Fruit fly (Drosophila melanogaster) whole organism, prepupa: ENCODE measurements around the gene CG5191.

Experiments
- CG11762 ChIP-seq: fragments of 200-800 bp; sonication (Bioruptor generic); optimal IDR thresholded peaks from 3 replicates; lab custom pipeline; 2016; ENCODE audit warnings: missing biosample characterization, missing genetic modification characterization; ENCODE audit not compliant: insufficient read depth
- CG16779 ChIP-seq: fragments of 200-800 bp; sonication (Bioruptor generic); optimal IDR thresholded peaks from 3 replicates; lab custom pipeline; 2017; ENCODE audit warnings: missing biosample characterization, mild to moderate bottlenecking, missing genetic modification characterization
- CG32006 ChIP-seq: fragments of 200-800 bp; sonication (Bioruptor generic); optimal IDR thresholded peaks from 3 replicates; lab custom pipeline; 2017; ENCODE audit warnings: missing biosample characterization, mild to moderate bottlenecking, missing genetic modification characterization
- CG6163 ChIP-seq: fragments of 200-800 bp; sonication (Bioruptor generic); IDR thresholded peaks from 3 replicates; pipeline ENCODE4 v1.3.6; 2022; ENCODE audit warnings: missing biosample characterization, missing genetic modification characterization
- CG6276 ChIP-seq: fragments of 200-800 bp; sonication (Bioruptor generic); optimal IDR thresholded peaks from 2 replicates; lab custom pipeline; 2017; ENCODE audit warnings: missing biosample characterization, mild to moderate bottlenecking, missing genetic modification characterization
- CG6808 ChIP-seq: fragments of 200-800 bp; sonication (Bioruptor generic); optimal IDR thresholded peaks from 3 replicates; lab custom pipeline; 2017; ENCODE audit warnings: missing biosample characterization, missing genetic modification characterization, mild to moderate bottlenecking, moderate library complexity, missing genetic modification reagents
- CG6854 ChIP-seq: fragments of 200-800 bp; sonication (Bioruptor generic); optimal IDR thresholded peaks from 2 replicates; lab custom pipeline; 2017; ENCODE audit warnings: missing biosample characterization, mild to moderate bottlenecking, missing genetic modification characterization
- Eip93F ChIP-seq: fragments of 200-800 bp; sonication (Bioruptor generic); optimal IDR thresholded peaks from 2 replicates; lab custom pipeline; 2016; ENCODE audit warnings: missing biosample characterization, mild to moderate bottlenecking, missing genetic modification characterization
- Ets96B ChIP-seq: fragments of 200-800 bp; optimal IDR thresholded peaks from 2 replicates; lab custom pipeline; 2019; ENCODE audit warnings: missing biosample characterization, mild to moderate bottlenecking, missing genetic modification characterization, moderate library complexity
- Gug ChIP-seq: fragments of 200-800 bp; sonication (Bioruptor generic); IDR thresholded peaks from 2 replicates; pipeline ENCODE4 v1.3.6; 2022; ENCODE audit warnings: missing biosample characterization, missing genetic modification characterization
- Hr39 ChIP-seq: fragments of 200-800 bp; sonication (Bioruptor generic); optimal IDR thresholded peaks from 2 replicates; lab custom pipeline; 2016; ENCODE audit warnings: missing biosample characterization, missing genetic modification characterization
- fkh ChIP-seq: fragments of 200-800 bp; sonication (Bioruptor generic); optimal IDR thresholded peaks from 3 replicates; lab custom pipeline; 2017; ENCODE audit warnings: missing biosample characterization, mild to moderate bottlenecking, missing genetic modification characterization, moderate library complexity
- lz ChIP-seq: fragments of 200-800 bp; sonication (Bioruptor generic); optimal IDR thresholded peaks from 3 replicates; lab custom pipeline; 2016; ENCODE audit warnings: missing biosample characterization, missing genetic modification characterization
- net ChIP-seq: fragments of 200-800 bp; sonication (Bioruptor generic); optimal IDR thresholded peaks from 3 replicates; lab custom pipeline; 2016; ENCODE audit warnings: missing biosample characterization, missing genetic modification characterization

dm6 chr3R:20549017-20549854, 11.4 kb upstream of the CG5191 start:
- TF ChIP-seq CG6808 (no peak), fkh (GFP tag; lab: Kevin White, UChicago) (peak; percentile 10), Gug (GFP tag; lab: Robert Waterston, UW) (no peak), Eip93F (GFP tag; lab: Kevin White, UChicago) (no peak), CG6854 (no peak), Ets96B (tag; lab: Kevin White, UChicago) (no peak), CG6163 (GFP tag; lab: Robert Waterston, UW) (peak; percentile 45; the same call in 2 of the 3 replicates), net (no peak), Hr39 (GFP tag; lab: Kevin White, UChicago) (no peak), CG16779 (tag; lab: Kevin White, UChicago) (no peak), CG11762 (no peak), lz (GFP tag; lab: Kevin White, UChicago) (no peak), CG6276 (GFP tag; lab: Kevin White, UChicago) (no peak), CG32006 (GFP tag; lab: Kevin White, UChicago) (no peak)
